Worm (Caenorhabditis elegans): ENCODE data around the gene F14D7.3.

F14D7.3 gene

ce11 chrV:14283241-14283640 lies 13.4 kb upstream of the F14D7.3 start, which contains the start of gene F40G12.10:
Gene F40G12.10 (plus strand): TSS chrV:14283541.
- TF ChIP-seq fos-1 (tag; optimal IDR thresholded peaks at IDR 0.05) (no peak), nhr-84 (tag; optimal IDR thresholded peaks at IDR 0.05) (no peak)

- TF ChIP-seq lir-3 (tag; optimal IDR thresholded peaks at IDR 0.05; ENCODE audit: poor library complexity) (no peak), nhr-28 (tag; optimal IDR thresholded peaks at IDR 0.05) (no peak), pag-3 (tag; optimal IDR thresholded peaks at IDR 0.05; ENCODE audit: borderline replicate concordance, insufficient read depth) (no peak)
These were observed 10.8 kb upstream of the F14D7.3 start, which contains the start of gene F40G12.11 for ce11 chrV:14285803-14286202. Gene F40G12.11 (plus strand): TSS chrV:14286171.

DNA sequence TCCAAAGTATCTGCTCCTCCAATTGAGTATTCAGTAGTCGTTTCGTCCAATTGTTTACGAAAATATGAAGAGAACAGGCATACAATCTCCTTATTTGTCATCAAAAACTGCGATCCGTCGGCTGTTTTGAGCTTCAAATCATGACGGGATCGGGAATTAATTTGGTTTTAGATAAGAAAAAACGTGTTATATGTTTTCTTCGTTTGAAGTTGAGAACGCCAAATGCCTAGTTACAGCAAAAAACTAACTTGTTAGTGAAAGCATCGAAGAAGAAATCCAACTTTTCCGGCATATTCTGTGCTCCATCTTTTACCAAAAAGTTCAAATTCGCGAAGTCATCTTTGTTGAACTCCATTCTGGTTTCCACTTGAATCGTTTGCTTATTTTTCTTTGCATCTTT lies 7.2 kb upstream of the F14D7.3 start, which contains the start of gene F14D7.1:
TSS of gene F14D7.1 (minus strand) at position 101 of the 400 bp plus-strand sequence.
- TF ChIP-seq ceh-63 (GFP tag; optimal IDR thresholded peaks at IDR 0.05) (no peak), elt-3 (tag; optimal IDR thresholded peaks at IDR 0.05) (no peak), nhr-85 (tag) (no peak), efl-1 (optimal IDR thresholded peaks at IDR 0.05) (no peak), efl-1 (GFP tag; optimal IDR thresholded peaks at IDR 0.05 in 1 of 2) (no peak), nhr-237 (tag; optimal IDR thresholded peaks at IDR 0.05) (no peak)

ce11 chrV:14290636-14291035 lies 6.0 kb upstream of the F14D7.3 start, which contains the start of gene F14D7.18:
Gene F14D7.18 (minus strand): TSS chrV:14290736.
- TF ChIP-seq jun-1 (tag; optimal IDR thresholded peaks at IDR 0.05) (no peak), swsn-7 (tag; optimal IDR thresholded peaks at IDR 0.05) (no peak), C34B4.2 (tag; optimal IDR thresholded peaks at IDR 0.05) (no peak), ceh-90 (tag; optimal IDR thresholded peaks at IDR 0.05) (no peak), pag-3 (tag; optimal IDR thresholded peaks at IDR 0.05; ENCODE audit: borderline replicate concordance, insufficient read depth) (no peak), blmp-1 (tag; optimal IDR thresholded peaks at IDR 0.05) (no peak), pax-3 (tag; optimal IDR thresholded peaks at IDR 0.05) (no peak), nhr-28 (tag; optimal IDR thresholded peaks at IDR 0.05) (no peak), nhr-76 (tag; optimal IDR thresholded peaks at IDR 0.05) (no peak), isw-1 (GFP tag; IDR thresholded peaks at IDR 0.05) (no peak), aha-1 (tag; optimal IDR thresholded peaks at IDR 0.05) (no peak), nhr-237 (tag; optimal IDR thresholded peaks at IDR 0.05) (no peak), lir-3 (tag; optimal IDR thresholded peaks at IDR 0.05; ENCODE audit: poor library complexity) (no peak), C16A3.4 (tag; optimal IDR thresholded peaks at IDR 0.05) (no peak), tlp-1 (tag; optimal IDR thresholded peaks at IDR 0.05) (no peak), aly-2 (tag; optimal IDR thresholded peaks at IDR 0.05) (no peak), fkh-8 (tag; optimal IDR thresholded peaks at IDR 0.05) (no peak)

DNA sequence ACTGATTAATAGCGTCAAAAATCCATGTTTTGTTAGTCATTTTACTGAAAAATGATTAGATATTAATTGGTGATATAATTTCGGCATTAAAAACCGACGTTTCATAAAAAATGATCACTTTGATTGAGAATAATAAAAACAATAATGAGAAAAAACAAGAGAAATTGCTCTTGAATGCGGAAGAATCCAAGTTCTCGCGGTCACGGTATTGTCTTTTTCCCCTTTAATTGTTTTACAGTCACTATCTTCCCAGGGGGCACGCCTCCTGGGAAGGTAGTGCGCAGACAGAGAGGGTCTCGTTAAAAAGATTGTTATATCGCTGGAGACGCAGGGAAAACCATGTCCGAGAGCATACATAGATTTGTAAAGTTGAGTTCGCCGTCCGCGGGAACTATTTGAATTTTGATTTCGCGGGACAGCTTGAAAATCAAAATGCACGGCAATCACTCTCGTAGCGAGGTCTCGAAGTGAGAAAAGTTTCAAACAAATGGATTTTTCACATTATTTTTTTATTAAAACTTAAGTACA lies 2.9 kb upstream of the F14D7.3 start, which contains the start of gene F14D7.2:
TSS of gene F14D7.2 (minus strand) at position 51 of the 528 bp plus-strand sequence.
- TF ChIP-seq isw-1 (GFP tag; IDR thresholded peaks at IDR 0.05), result no peak

- TF ChIP-seq jun-1 (tag; optimal IDR thresholded peaks at IDR 0.05), result no peak
- no peak for TF ChIP-seq zag-1 (tag; optimal IDR thresholded peaks at IDR 0.05)
- no peak for TF ChIP-seq unc-130 (tag; optimal IDR thresholded peaks at IDR 0.05)
- TF ChIP-seq nhr-90 (tag; optimal IDR thresholded peaks at IDR 0.05; ENCODE audit: poor library complexity), result no peak
- TF ChIP-seq lin-35 (GFP tag; optimal IDR thresholded peaks at IDR 0.05), result no peak
These were observed 2.2 kb upstream of the F14D7.3 start, which contains the start of gene F14D7.9 for ce11 chrV:14294396-14294795. Gene F14D7.9 (plus strand): TSS chrV:14294696.

DNA sequence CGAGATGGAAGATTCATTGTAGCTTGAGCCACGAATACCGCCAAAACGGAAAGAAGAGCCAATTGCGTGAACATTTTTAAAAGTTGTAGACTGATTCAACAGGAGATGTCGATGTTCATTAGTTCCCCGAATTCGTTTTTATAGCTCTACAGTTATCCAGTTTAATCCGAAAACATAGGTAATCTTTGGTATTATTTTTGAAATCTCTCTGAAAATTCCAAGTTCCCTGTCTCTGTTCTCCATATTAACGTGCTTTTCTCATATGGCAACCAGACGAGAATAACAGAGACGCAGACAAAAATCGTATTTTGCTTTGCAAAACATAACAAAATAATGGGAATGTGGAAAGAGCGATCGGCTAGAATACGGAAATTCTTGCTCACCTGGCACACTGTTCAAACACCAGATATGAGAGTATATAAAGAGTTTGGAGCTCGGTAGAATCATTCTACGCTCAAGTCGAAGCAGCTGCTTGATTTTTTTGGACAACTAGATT lies 3.0 kb downstream of the F14D7.3 start, which contains the start of the genes spig-3 and F14D7.12:
TSS of gene spig-3 (minus strand) at position 101 of the 496 bp plus-strand sequence.
TSS of gene F14D7.12 (plus strand) at position 446 of the 496 bp plus-strand sequence.
- no peak for TF ChIP-seq efl-1 (optimal IDR thresholded peaks at IDR 0.05)
- TF ChIP-seq efl-1 (GFP tag; optimal IDR thresholded peaks at IDR 0.05 in 1 of 2), result peak in 1 of 2 experiments; percentile 49
- TF ChIP-seq irx-1 (tag; optimal IDR thresholded peaks at IDR 0.05), result no peak

All from whole organism, L1 larva.